Fruit fly (Drosophila melanogaster) whole organism, embryonic: ENCODE results near the gene egh.

Experiments
- Adf1 ChIP-seq: fragments of 200-800 bp; sonication (Bioruptor generic); IDR thresholded peaks from 2 replicates; pipeline ENCODE4 v1.3.6; 2022; ENCODE audit warnings: missing biosample characterization, missing genetic modification characterization
- Antp ChIP-seq: fragments of 200-800 bp; sonication (Bioruptor generic); optimal IDR thresholded peaks from 3 replicates; lab custom pipeline; 2016; ENCODE audit warnings: missing biosample characterization, missing genetic modification characterization
- CG31441 ChIP-seq: fragments of 200-800 bp; sonication (Bioruptor generic); IDR thresholded peaks from 2 replicates; pipeline ENCODE4 v1.3.6; 2022; ENCODE audit warnings: missing biosample characterization, missing genetic modification characterization
- Hey ChIP-seq: fragments of 200-800 bp; sonication (Bioruptor generic); optimal IDR thresholded peaks from 3 replicates; lab custom pipeline; 2018; ENCODE audit warnings: missing biosample characterization, mild to moderate bottlenecking, missing genetic modification characterization
- Hmx ChIP-seq: fragments of 200-800 bp; sonication (Bioruptor generic); optimal IDR thresholded peaks from 2 replicates; lab custom pipeline; 2016; ENCODE audit warnings: missing biosample characterization, missing genetic modification characterization
- Rfx ChIP-seq: fragments of 200-800 bp; sonication (Bioruptor generic); IDR thresholded peaks from 2 replicates; pipeline ENCODE4 v1.3.6; 2022; ENCODE audit warnings: missing biosample characterization, missing genetic modification characterization
- Sin3A ChIP-seq: fragments of >200 bp; optimal IDR thresholded peaks from 2 replicates; lab custom pipeline; 2018
- chif ChIP-seq, 2 experiments: fragments of 200-800 bp; sonication (Bioruptor generic); optimal IDR thresholded peaks; 3 replicates each; lab custom pipeline; 2016; ENCODE audit warnings: missing biosample characterization in 2 of 2, missing genetic modification characterization in 2 of 2

DNA sequence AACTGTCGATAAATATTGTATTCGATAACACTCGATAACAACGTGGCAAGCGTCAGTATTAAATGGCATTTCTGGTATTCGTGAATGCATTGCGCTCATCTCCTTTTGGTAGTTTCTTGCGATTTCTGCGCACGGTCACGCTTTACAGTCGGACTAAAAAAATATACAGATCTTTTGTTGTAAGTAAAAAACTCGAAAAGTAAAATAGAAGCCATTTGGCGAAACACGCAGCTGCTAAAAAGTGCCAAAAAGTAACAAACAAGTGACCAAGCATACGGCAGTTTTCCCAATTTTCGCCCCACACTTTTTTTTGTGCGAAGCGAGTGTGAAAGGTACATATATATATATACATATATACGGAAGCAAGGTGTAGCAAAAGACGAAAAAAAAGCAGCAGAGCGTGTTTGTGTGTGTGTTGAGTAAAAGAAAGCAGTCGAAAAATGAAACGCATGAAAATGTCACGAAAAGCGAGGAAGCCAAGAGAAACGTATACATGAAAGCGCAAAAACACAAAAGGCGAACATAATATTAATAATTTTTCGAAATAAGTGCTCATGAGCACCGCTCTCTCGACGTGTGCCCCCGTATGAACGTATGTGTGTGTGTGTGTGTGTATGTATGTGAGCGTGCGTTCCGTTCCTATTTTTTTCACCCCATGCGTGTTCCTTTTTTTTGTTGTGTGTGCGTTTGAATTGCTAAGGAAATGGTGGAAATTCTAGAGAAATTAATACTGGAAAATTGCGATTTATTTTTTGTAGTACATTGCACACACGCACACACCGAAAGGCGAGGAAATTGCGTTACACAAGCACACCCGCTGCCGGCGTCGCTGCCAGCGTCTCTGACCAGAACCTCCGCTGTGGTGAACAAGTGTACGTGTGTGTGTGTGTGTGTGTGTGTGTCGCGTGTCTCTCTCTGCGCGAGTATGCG is 45.8 kb downstream of the egh start, which contains the start of gene sgg:
- TF ChIP-seq chif (GFP tag; optimal IDR thresholded peaks at IDR 0.05; lab: Kevin White, UChicago) (no peak), CG31441 (no peak), Rfx (GFP tag; lab: Robert Waterston, UW) (no peak), Antp (no peak), Adf1 (GFP tag; lab: Robert Waterston, UW) (peak; percentile 97), Sin3A (lab: Kevin White, UChicago) (peak; percentile 12), Hey (tag; lab: Kevin White, UChicago) (no peak), Hmx (no peak)
